Worm (Caenorhabditis elegans) whole organism, L3 larva: Measurements from ENCODE around the gene F25D1.5.

Experiments used
- R02D3.7 ChIP-seq: fragments of 150-350 bp; optimal IDR thresholded peaks from 2 replicates; lab custom pipeline; 2014; ENCODE audit warnings: missing biosample characterization, missing genetic modification characterization
- ama-1 ChIP-seq: fragments of 150-350 bp; optimal IDR thresholded peaks from 2 replicates; lab custom pipeline; 2018
- elt-2 ChIP-seq: sonication (generic microtip); optimal IDR thresholded peaks from 2 replicates; lab custom pipeline; 2016; ENCODE audit warnings: missing genetic modification reagents, mild to moderate bottlenecking, missing genetic modification characterization, missing compliant biosample characterization
- nhr-23 ChIP-seq: fragments of 150-350 bp; optimal IDR thresholded peaks from 2 replicates; lab custom pipeline; 2014; ENCODE audit warnings: missing biosample characterization, missing genetic modification reagents, missing genetic modification characterization
- unc-62 ChIP-seq: fragments of 150-350 bp; sonication (generic microtip); optimal IDR thresholded peaks from 4 replicates; lab custom pipeline; 2014; ENCODE audit warnings: missing biosample characterization, missing genetic modification reagents, missing genetic modification characterization

ce11 chrV:10536808-10537207 lies 9.8 kb downstream of the F25D1.5 start:
- TF ChIP-seq elt-2 (tag; lab: Kevin White, UChicago) (peak; percentile 58), R02D3.7 (tag; lab: Kevin White, UChicago) (peak; percentile 75), unc-62 (peak; percentile 61), nhr-23 (tag; lab: Kevin White, UChicago) (peak; percentile 92), ama-1 (lab: Kevin White, UChicago) (peak; percentile 67)
